Worm (Caenorhabditis elegans): ENCODE results near the gene dnj-16.

- no peak for TF ChIP-seq D2030.7 (GFP tag; IDR thresholded peaks at IDR 0.05)
- TF ChIP-seq ceh-27 (GFP tag; optimal IDR thresholded peaks at IDR 0.05) = no peak
- no peak for TF ChIP-seq ztf-22 (GFP tag; optimal IDR thresholded peaks at IDR 0.05)
- TF ChIP-seq nfya-1 (tag; optimal IDR thresholded peaks at IDR 0.05; ENCODE audit: borderline replicate concordance, insufficient read depth) = no peak
- no peak for TF ChIP-seq ceh-79 (tag; optimal IDR thresholded peaks at IDR 0.05)
- no peak for TF ChIP-seq madf-3 (GFP tag; IDR thresholded peaks at IDR 0.05)
- TF ChIP-seq T26A5.8 (tag; optimal IDR thresholded peaks at IDR 0.05) = no peak
- no peak for TF ChIP-seq snpc-4 (GFP tag; optimal IDR thresholded peaks at IDR 0.05)
- TF ChIP-seq snpc-4 (tag; optimal IDR thresholded peaks at IDR 0.05) = no peak
These were observed 12.4 kb upstream of the dnj-16 start, which contains the start of gene C16C10.2 for ce11 chrIII:4178564-4178963.
